Worm (Caenorhabditis elegans): ENCODE results near the gene rabr-4.

ce11 chrV:16182110-16182509 lies 12.6 kb upstream of the rabr-4 start, which contains the start of gene srz-13:
- no peak for TF ChIP-seq nhr-12 (tag; optimal IDR thresholded peaks at IDR 0.05)
- TF ChIP-seq nhr-11 (tag; optimal IDR thresholded peaks at IDR 0.05), result no peak
- no peak for TF ChIP-seq elt-2 (tag; optimal IDR thresholded peaks at IDR 0.05)
- no peak for TF ChIP-seq nhr-76 (tag; optimal IDR thresholded peaks at IDR 0.05)
- TF ChIP-seq egl-27 (tag; optimal IDR thresholded peaks at IDR 0.05), result no peak

All from whole organism, L3 larva.